Fruit fly (Drosophila melanogaster) whole organism: Measurements from ENCODE around the gene hll.

Source experiments
- CG8478 ChIP-seq: fragments of >200 bp; optimal IDR thresholded peaks from 2 replicates; lab custom pipeline; 2018; ENCODE audit warnings: inconsistent platforms
- Dll ChIP-seq: fragments of >200 bp; optimal IDR thresholded peaks from 2 replicates; lab custom pipeline; 2017

DNA sequence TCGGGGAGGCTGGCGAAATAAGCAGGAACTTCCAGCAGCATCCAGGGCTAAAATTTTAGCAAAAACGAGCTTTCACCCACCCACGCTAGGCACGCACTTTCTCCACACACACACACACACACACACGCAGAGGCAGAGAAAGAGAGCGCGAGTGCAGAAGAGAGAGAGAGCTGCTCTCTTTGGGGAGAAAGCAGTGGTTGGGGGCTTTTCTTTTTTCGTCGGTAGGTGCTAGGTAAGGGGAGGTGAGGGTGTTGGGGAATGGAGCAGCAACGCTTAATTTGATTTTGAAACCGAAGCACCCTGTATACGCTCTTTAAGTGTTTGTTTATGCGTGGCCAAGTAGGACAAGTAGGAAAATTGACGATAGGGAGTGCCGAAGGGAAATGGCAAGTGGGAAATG lies 27.5 kb downstream of the hll start:
- no peak for TF ChIP-seq CG8478 (lab: Kevin White, UChicago)
- no peak for TF ChIP-seq Dll (lab: Kevin White, UChicago)
